Worm (Caenorhabditis elegans) whole organism, midembryonic: Measurements from ENCODE around the gene sec-6.
A peak's percentile ranks its signal among the peaks of the same experiment; 100 is the strongest.

Experiments
- T22C8.4 ChIP-seq: fragments of 200-800 bp; sonication (Bioruptor generic); IDR thresholded peaks from 2 replicates; pipeline ENCODE4 v1.3.6; 2022; ENCODE audit warnings: missing genetic modification characterization, missing compliant biosample characterization
- cog-1 ChIP-seq: sonication (generic microtip); optimal IDR thresholded peaks from 2 replicates; lab custom pipeline; 2016; ENCODE audit warnings: missing genetic modification characterization, missing compliant biosample characterization
- flt-1 ChIP-seq: fragments of 200-800 bp; sonication (Bioruptor generic); IDR thresholded peaks from 2 replicates; pipeline ENCODE4 v1.3.6; 2022; ENCODE audit warnings: missing genetic modification characterization, missing compliant biosample characterization
- klf-2 ChIP-seq: fragments of 200-800 bp; sonication (Bioruptor generic); conservative IDR thresholded peaks from 2 replicates; pipeline ENCODE4 v1.3.6; 2022; ENCODE audit warnings: missing genetic modification reagents, missing genetic modification characterization, missing compliant biosample characterization
- med-1 ChIP-seq: sonication (generic microtip); optimal IDR thresholded peaks from 2 replicates; lab custom pipeline; 2017; ENCODE audit warnings: missing genetic modification characterization, mild to moderate bottlenecking, missing compliant biosample characterization, antibody characterized with exemption, missing genetic modification reagents; ENCODE audit not compliant: insufficient read depth
- ref-1 ChIP-seq: fragments of 200-800 bp; sonication (Bioruptor generic); conservative IDR thresholded peaks from 2 replicates; pipeline ENCODE4 v1.3.6; 2022; ENCODE audit warnings: missing genetic modification reagents, missing genetic modification characterization, missing compliant biosample characterization
- tab-1 ChIP-seq: fragments of 200-800 bp; sonication (Bioruptor generic); IDR thresholded peaks from 2 replicates; pipeline ENCODE4 v1.3.6; 2022; ENCODE audit warnings: missing genetic modification characterization, missing compliant biosample characterization
- ztf-23 ChIP-seq: fragments of 200-800 bp; sonication (Bioruptor generic); IDR thresholded peaks from 2 replicates; pipeline ENCODE4 v1.3.6; 2022; ENCODE audit warnings: missing genetic modification reagents, missing genetic modification characterization, missing compliant biosample characterization
- ztf-29 ChIP-seq: fragments of 200-800 bp; sonication (Bioruptor generic); IDR thresholded peaks from 2 replicates; pipeline ENCODE4 v1.3.6; 2022; ENCODE audit warnings: missing genetic modification reagents, missing genetic modification characterization, missing compliant biosample characterization

Gene sec-6

ce11 chrII:5326024-5326627 is 33.2 kb upstream of the sec-6 start:
- TF ChIP-seq ref-1 (GFP tag; lab: Robert Waterston, UW) (no peak), flt-1 (GFP tag; lab: Robert Waterston, UW) (0 out of 2 replicates have a peak, but pooled peaks have one; percentile 19), cog-1 (tag; lab: Kevin White, UChicago) (peak; percentile 0)

- no peak for TF ChIP-seq T22C8.4 (GFP tag; lab: Robert Waterston, UW)
- no peak for TF ChIP-seq med-1
- TF ChIP-seq ref-1 (GFP tag; lab: Robert Waterston, UW): no peak
- no peak for TF ChIP-seq tab-1 (GFP tag; lab: Robert Waterston, UW)
- no peak for TF ChIP-seq ztf-29 (GFP tag; lab: Robert Waterston, UW)
- TF ChIP-seq ztf-23: no peak
- no peak for TF ChIP-seq cog-1 (tag; lab: Kevin White, UChicago)
- TF ChIP-seq flt-1 (GFP tag; lab: Robert Waterston, UW): no peak
- no peak for TF ChIP-seq klf-2 (GFP tag; lab: Robert Waterston, UW)
Observed at ce11 chrII:5326891-5327290, 32.5 kb upstream of the sec-6 start.

ce11 chrII:5328912-5329311 is 30.4 kb upstream of the sec-6 start:
- TF ChIP-seq flt-1 (GFP tag; lab: Robert Waterston, UW) (no peak), cog-1 (tag; lab: Kevin White, UChicago) (no peak), tab-1 (GFP tag; lab: Robert Waterston, UW) (no peak), ref-1 (GFP tag; lab: Robert Waterston, UW) (no peak), T22C8.4 (GFP tag; lab: Robert Waterston, UW) (no peak), klf-2 (GFP tag; lab: Robert Waterston, UW) (no peak), med-1 (no peak), ztf-23 (no peak), ztf-29 (GFP tag; lab: Robert Waterston, UW) (no peak)

- TF ChIP-seq med-1: no peak
- TF ChIP-seq cog-1 (tag; lab: Kevin White, UChicago): peak; percentile 53
- TF ChIP-seq flt-1 (GFP tag; lab: Robert Waterston, UW): 0 out of 2 replicates have a peak, but pooled peaks have one; percentile 20
Observed at ce11 chrII:5330206-5330686, 29.1 kb upstream of the sec-6 start.

- TF ChIP-seq T22C8.4 (GFP tag; lab: Robert Waterston, UW): 0 out of 2 replicates have a peak, but pooled peaks have one; percentile 46
- TF ChIP-seq tab-1 (GFP tag; lab: Robert Waterston, UW): no peak
Observed at ce11 chrII:5331677-5332303, 27.6 kb upstream of the sec-6 start.

- no peak for TF ChIP-seq T22C8.4 (GFP tag; lab: Robert Waterston, UW)
- no peak for TF ChIP-seq ztf-29 (GFP tag; lab: Robert Waterston, UW)
- TF ChIP-seq cog-1 (tag; lab: Kevin White, UChicago): no peak
- TF ChIP-seq med-1: no peak
- no peak for TF ChIP-seq flt-1 (GFP tag; lab: Robert Waterston, UW)
- TF ChIP-seq tab-1 (GFP tag; lab: Robert Waterston, UW): no peak
- TF ChIP-seq klf-2 (GFP tag; lab: Robert Waterston, UW): no peak
- no peak for TF ChIP-seq ztf-23
- TF ChIP-seq ref-1 (GFP tag; lab: Robert Waterston, UW): no peak
Observed at ce11 chrII:5332345-5333124, 26.8 kb upstream of the sec-6 start.

ce11 chrII:5333729-5334255 is 25.6 kb upstream of the sec-6 start:
- no peak for TF ChIP-seq med-1
- no peak for TF ChIP-seq cog-1 (tag; lab: Kevin White, UChicago)
- no peak for TF ChIP-seq ztf-23
- TF ChIP-seq klf-2 (GFP tag; lab: Robert Waterston, UW): no peak
- no peak for TF ChIP-seq ref-1 (GFP tag; lab: Robert Waterston, UW)
- TF ChIP-seq T22C8.4 (GFP tag; lab: Robert Waterston, UW): no peak
- no peak for TF ChIP-seq ztf-29 (GFP tag; lab: Robert Waterston, UW)
- TF ChIP-seq tab-1 (GFP tag; lab: Robert Waterston, UW): no peak
- TF ChIP-seq flt-1 (GFP tag; lab: Robert Waterston, UW): no peak

ce11 chrII:5334628-5335027 is 24.7 kb upstream of the sec-6 start:
- TF ChIP-seq T22C8.4 (GFP tag; lab: Robert Waterston, UW): no peak
- no peak for TF ChIP-seq ref-1 (GFP tag; lab: Robert Waterston, UW)
- TF ChIP-seq klf-2 (GFP tag; lab: Robert Waterston, UW): no peak
- no peak for TF ChIP-seq cog-1 (tag; lab: Kevin White, UChicago)
- no peak for TF ChIP-seq ztf-23
- no peak for TF ChIP-seq tab-1 (GFP tag; lab: Robert Waterston, UW)
- no peak for TF ChIP-seq flt-1 (GFP tag; lab: Robert Waterston, UW)
- no peak for TF ChIP-seq ztf-29 (GFP tag; lab: Robert Waterston, UW)
- no peak for TF ChIP-seq med-1

ce11 chrII:5335370-5336034 is 23.9 kb upstream of the sec-6 start:
- TF ChIP-seq flt-1 (GFP tag; lab: Robert Waterston, UW) (no peak), ztf-23 (no peak), tab-1 (GFP tag; lab: Robert Waterston, UW) (no peak), med-1 (no peak), T22C8.4 (GFP tag; lab: Robert Waterston, UW) (no peak), cog-1 (tag; lab: Kevin White, UChicago) (no peak)
